Fruit fly (Drosophila melanogaster) whole organism, embryonic: ENCODE measurements around the gene CG13920.

Experiments used
- ATbp ChIP-seq: fragments of 200-800 bp; sonication (Bioruptor generic); optimal IDR thresholded peaks from 2 replicates; lab custom pipeline; 2017; ENCODE audit warnings: missing biosample characterization, mild to moderate bottlenecking, missing genetic modification characterization, missing genetic modification reagents
- BtbVII ChIP-seq: fragments of 200-800 bp; sonication (Bioruptor generic); optimal IDR thresholded peaks from 3 replicates; lab custom pipeline; 2017; ENCODE audit warnings: missing biosample characterization, mild to moderate bottlenecking, missing genetic modification characterization
- CG11560 ChIP-seq: fragments of 200-800 bp; sonication (Bioruptor generic); IDR thresholded peaks from 3 replicates; pipeline ENCODE4 v1.3.6; 2022; ENCODE audit warnings: missing biosample characterization, missing genetic modification characterization
- CG13424 ChIP-seq: fragments of 200-800 bp; sonication (Bioruptor generic); optimal IDR thresholded peaks from 2 replicates; lab custom pipeline; 2019; ENCODE audit warnings: missing biosample characterization, mild to moderate bottlenecking, missing genetic modification characterization, moderate library complexity
- CG14014 ChIP-seq: fragments of 200-800 bp; sonication (Bioruptor generic); IDR thresholded peaks from 2 replicates; pipeline ENCODE4 v1.3.6; 2022; ENCODE audit warnings: missing biosample characterization, missing genetic modification characterization
- CG15011 ChIP-seq: fragments of 200-800 bp; sonication (Bioruptor generic); optimal IDR thresholded peaks from 3 replicates; lab custom pipeline; 2018; ENCODE audit warnings: missing biosample characterization, mild to moderate bottlenecking, missing genetic modification characterization
- CG1647 ChIP-seq: fragments of 200-800 bp; sonication (Bioruptor generic); optimal IDR thresholded peaks from 3 replicates; lab custom pipeline; 2016; ENCODE audit warnings: missing biosample characterization, missing genetic modification characterization
- CG2199 ChIP-seq: fragments of 200-800 bp; sonication (Bioruptor generic); IDR thresholded peaks from 3 replicates; pipeline ENCODE4 v1.3.6; 2022; ENCODE audit warnings: missing biosample characterization, missing genetic modification characterization
- CG30431 ChIP-seq: fragments of 200-800 bp; sonication (Bioruptor generic); optimal IDR thresholded peaks from 2 replicates; lab custom pipeline; 2017; ENCODE audit warnings: missing biosample characterization, missing genetic modification characterization
- CG3065 ChIP-seq: fragments of 200-800 bp; sonication (Bioruptor generic); optimal IDR thresholded peaks from 2 replicates; lab custom pipeline; 2016; ENCODE audit warnings: missing biosample characterization, missing genetic modification characterization
- CG31388 ChIP-seq: fragments of 200-800 bp; sonication (Bioruptor generic); optimal IDR thresholded peaks from 2 replicates; lab custom pipeline; 2016; ENCODE audit warnings: missing biosample characterization, missing genetic modification characterization
- CG32772 ChIP-seq: fragments of 200-800 bp; sonication (Bioruptor generic); IDR thresholded peaks from 2 replicates; pipeline ENCODE4 v1.3.6; 2022; ENCODE audit warnings: missing biosample characterization, missing genetic modification characterization
- CG3838 ChIP-seq: fragments of 200-800 bp; sonication (Bioruptor generic); optimal IDR thresholded peaks from 3 replicates; lab custom pipeline; 2016; ENCODE audit warnings: missing biosample characterization, missing genetic modification characterization
- CG4730 ChIP-seq: fragments of 200-800 bp; sonication (Bioruptor generic); IDR thresholded peaks from 2 replicates; pipeline ENCODE4 v1.3.6; 2022; ENCODE audit warnings: missing biosample characterization, missing genetic modification characterization
- CG4820 ChIP-seq: fragments of 200-800 bp; sonication (Bioruptor generic); optimal IDR thresholded peaks from 3 replicates; lab custom pipeline; 2016; ENCODE audit warnings: missing biosample characterization, missing genetic modification characterization
- CG6813 ChIP-seq: fragments of 200-800 bp; sonication (Bioruptor generic); optimal IDR thresholded peaks from 2 replicates; lab custom pipeline; 2017; ENCODE audit warnings: missing biosample characterization, missing genetic modification characterization, mild to moderate bottlenecking, moderate library complexity, missing genetic modification reagents
- CG9437 ChIP-seq: fragments of 200-800 bp; sonication (Bioruptor generic); optimal IDR thresholded peaks from 2 replicates; lab custom pipeline; 2018; ENCODE audit warnings: missing biosample characterization, mild to moderate bottlenecking, missing genetic modification characterization
- CTCF ChIP-seq: fragments of 200-800 bp; sonication (Bioruptor generic); optimal IDR thresholded peaks from 2 replicates; lab custom pipeline; 2017; ENCODE audit warnings: missing biosample characterization, mild to moderate bottlenecking, missing genetic modification characterization, moderate library complexity
- CrebB ChIP-seq: fragments of 200-800 bp; sonication (Bioruptor generic); optimal IDR thresholded peaks from 3 replicates; lab custom pipeline; 2018; ENCODE audit warnings: missing biosample characterization, mild to moderate bottlenecking, missing genetic modification characterization
- Hey ChIP-seq: fragments of 200-800 bp; sonication (Bioruptor generic); optimal IDR thresholded peaks from 3 replicates; lab custom pipeline; 2018; ENCODE audit warnings: missing biosample characterization, mild to moderate bottlenecking, missing genetic modification characterization
- Myb ChIP-seq: fragments of 200-800 bp; sonication (Bioruptor generic); optimal IDR thresholded peaks from 2 replicates; lab custom pipeline; 2016; ENCODE audit warnings: missing biosample characterization, missing genetic modification characterization
- NC2α ChIP-seq: fragments of 200-800 bp; sonication (Bioruptor generic); optimal IDR thresholded peaks from 2 replicates; lab custom pipeline; 2016; ENCODE audit warnings: missing biosample characterization, missing genetic modification characterization
- Oaz ChIP-seq: fragments of 200-800 bp; sonication (Bioruptor generic); IDR thresholded peaks from 2 replicates; pipeline ENCODE4 v1.3.6; 2022; ENCODE audit warnings: missing biosample characterization, missing genetic modification characterization
- Ravus ChIP-seq: fragments of 200-800 bp; sonication (Bioruptor generic); IDR thresholded peaks from 2 replicates; pipeline ENCODE4 v1.3.6; 2022; ENCODE audit warnings: missing biosample characterization, missing genetic modification characterization
- Side ChIP-seq: fragments of 200-800 bp; sonication (Bioruptor generic); optimal IDR thresholded peaks from 2 replicates; lab custom pipeline; 2016; ENCODE audit warnings: missing biosample characterization, missing genetic modification characterization
- Sry-δ ChIP-seq: fragments of 200-800 bp; sonication (Bioruptor generic); optimal IDR thresholded peaks from 2 replicates; lab custom pipeline; 2016; ENCODE audit warnings: missing biosample characterization, missing genetic modification characterization
- Vsx1 ChIP-seq: fragments of 200-800 bp; sonication (Bioruptor generic); optimal IDR thresholded peaks from 2 replicates; lab custom pipeline; 2017; ENCODE audit warnings: missing biosample characterization, mild to moderate bottlenecking, missing genetic modification characterization, missing genetic modification reagents
- abd-A ChIP-seq: fragments of 200-800 bp; sonication (Bioruptor generic); optimal IDR thresholded peaks from 3 replicates; lab custom pipeline; 2019; ENCODE audit warnings: missing biosample characterization, mild to moderate bottlenecking, missing genetic modification characterization, moderate library complexity
- caup ChIP-seq: fragments of 200-800 bp; sonication (Bioruptor generic); optimal IDR thresholded peaks from 3 replicates; lab custom pipeline; 2017; ENCODE audit warnings: missing biosample characterization, mild to moderate bottlenecking, missing genetic modification characterization, moderate library complexity; ENCODE audit not compliant: severe bottlenecking
- chn ChIP-seq: fragments of 200-800 bp; sonication (Bioruptor generic); optimal IDR thresholded peaks from 2 replicates; lab custom pipeline; 2016; ENCODE audit warnings: missing biosample characterization, missing genetic modification characterization
- gcm2 ChIP-seq: fragments of 200-800 bp; sonication (Bioruptor generic); optimal IDR thresholded peaks from 2 replicates; lab custom pipeline; 2016; ENCODE audit warnings: missing biosample characterization, missing genetic modification characterization
- gem ChIP-seq: fragments of 200-800 bp; sonication (Bioruptor generic); optimal IDR thresholded peaks from 2 replicates; lab custom pipeline; 2019; ENCODE audit warnings: missing biosample characterization, mild to moderate bottlenecking, missing genetic modification characterization, moderate library complexity
- grn ChIP-seq: fragments of 200-800 bp; sonication (Bioruptor generic); optimal IDR thresholded peaks from 3 replicates; lab custom pipeline; 2017; ENCODE audit warnings: missing biosample characterization, missing genetic modification characterization
- gt ChIP-seq: fragments of 200-800 bp; sonication (Bioruptor generic); IDR thresholded peaks from 2 replicates; pipeline ENCODE4 v1.3.6; 2022; ENCODE audit warnings: missing biosample characterization, missing genetic modification characterization
- hkb ChIP-seq, 2 experiments: fragments of 200-800 bp in 1 of 2; fragments of >200 bp in 1 of 2; sonication (Bioruptor generic) in 1 of 2; IDR thresholded peaks in 1 of 2; optimal IDR thresholded peaks in 1 of 2; 2 replicates each; pipeline versions ENCODE4 v1.3.6 to Lab custom; 2017 to 2022; ENCODE audit warnings: missing biosample characterization in 1 of 2, missing genetic modification characterization in 1 of 2
- jigr1 ChIP-seq: fragments of 200-800 bp; sonication (Bioruptor generic); IDR thresholded peaks from 3 replicates; pipeline ENCODE4 v1.3.6; 2022; ENCODE audit warnings: missing biosample characterization, missing genetic modification characterization
- kay ChIP-seq: fragments of 200-800 bp; sonication (Bioruptor generic); optimal IDR thresholded peaks from 2 replicates; lab custom pipeline; 2016; ENCODE audit warnings: missing biosample characterization, missing genetic modification characterization
- lab ChIP-seq: fragments of 200-800 bp; sonication (Bioruptor generic); optimal IDR thresholded peaks from 3 replicates; lab custom pipeline; 2017; ENCODE audit warnings: missing biosample characterization, missing genetic modification characterization, mild to moderate bottlenecking, moderate library complexity, missing genetic modification reagents
- mam ChIP-seq: fragments of 200-800 bp; sonication (Bioruptor generic); optimal IDR thresholded peaks from 3 replicates; lab custom pipeline; 2016; ENCODE audit warnings: missing biosample characterization, missing genetic modification characterization
- phol ChIP-seq: fragments of 200-800 bp; sonication (Bioruptor generic); optimal IDR thresholded peaks from 3 replicates; lab custom pipeline; 2018; ENCODE audit warnings: missing biosample characterization, mild to moderate bottlenecking, missing genetic modification characterization, moderate library complexity
- psq ChIP-seq: fragments of 200-800 bp; sonication (Bioruptor generic); optimal IDR thresholded peaks from 2 replicates; lab custom pipeline; 2017; ENCODE audit warnings: missing biosample characterization, missing genetic modification characterization
- ranshi ChIP-seq: fragments of 200-800 bp; sonication (Bioruptor generic); IDR thresholded peaks from 2 replicates; pipeline ENCODE4 v1.3.6; 2022; ENCODE audit warnings: missing biosample characterization, missing genetic modification characterization
- scrt ChIP-seq: fragments of 200-800 bp; sonication (Bioruptor generic); optimal IDR thresholded peaks from 2 replicates; lab custom pipeline; 2018; ENCODE audit warnings: missing biosample characterization, mild to moderate bottlenecking, missing genetic modification characterization, moderate library complexity
- sqz ChIP-seq: fragments of 200-800 bp; sonication (Bioruptor generic); optimal IDR thresholded peaks from 3 replicates; lab custom pipeline; 2018; ENCODE audit warnings: missing biosample characterization, mild to moderate bottlenecking, missing genetic modification characterization
- tin ChIP-seq: fragments of 200-800 bp; sonication (Bioruptor generic); optimal IDR thresholded peaks from 3 replicates; lab custom pipeline; 2016; ENCODE audit warnings: missing biosample characterization, missing genetic modification characterization
- tll ChIP-seq, 2 experiments: fragments of 200-800 bp in 1 of 2; fragments of >200 bp in 1 of 2; sonication (Bioruptor generic) in 1 of 2; optimal IDR thresholded peaks; 2 replicates each; lab custom pipeline; 2017 to 2019; ENCODE audit warnings: missing biosample characterization in 2 of 2, missing genetic modification characterization in 2 of 2, mild to moderate bottlenecking in 1 of 2, moderate library complexity in 1 of 2
- ttk ChIP-seq: fragments of 200-800 bp; sonication (Bioruptor generic); IDR thresholded peaks from 2 replicates; pipeline ENCODE4 v2.1.2; 2022; ENCODE audit warnings: missing biosample characterization, missing genetic modification characterization
- tx ChIP-seq: fragments of 200-800 bp; sonication (Bioruptor generic); optimal IDR thresholded peaks from 2 replicates; lab custom pipeline; 2016; ENCODE audit warnings: missing biosample characterization, missing genetic modification characterization
- vfl ChIP-seq: fragments of 200-800 bp; sonication (Bioruptor generic); optimal IDR thresholded peaks from 2 replicates; lab custom pipeline; 2016; ENCODE audit warnings: missing biosample characterization, missing genetic modification characterization
- wek ChIP-seq: fragments of 200-800 bp; sonication (Bioruptor generic); optimal IDR thresholded peaks from 3 replicates; lab custom pipeline; 2018; ENCODE audit warnings: missing biosample characterization, mild to moderate bottlenecking, missing genetic modification characterization, moderate library complexity

CG13920 gene

dm6 chr3L:1644920-1645567 lies 3.7 kb upstream of the CG13920 start, which contains the start of the genes alphaCOP and CG13919 (continued):
- peak; percentile 92 for TF ChIP-seq BtbVII (GFP tag; lab: Kevin White, UChicago)
- TF ChIP-seq hkb (optimal IDR thresholded peaks at IDR 0.05; lab: Kevin White, UChicago): no peak
- TF ChIP-seq hkb (GFP tag; IDR thresholded peaks at IDR 0.05; lab: Robert Waterston, UW): peak; percentile 94
- TF ChIP-seq CG32772 (GFP tag; lab: Robert Waterston, UW): peak; percentile 96
- TF ChIP-seq CG15011: no peak
- peak; percentile 98 for TF ChIP-seq Oaz (GFP tag; lab: Robert Waterston, UW)
- peak; percentile 69; the same call in 1 of the 3 replicates for TF ChIP-seq CG2199 (GFP tag; lab: Robert Waterston, UW)
- no peak for TF ChIP-seq abd-A
- peak; percentile 96 for TF ChIP-seq ttk (GFP tag; lab: Robert Waterston, UW)
- TF ChIP-seq tx (GFP tag; lab: Kevin White, UChicago): peak; percentile 88
- TF ChIP-seq gcm2 (GFP tag; lab: Kevin White, UChicago): peak; percentile 90
- peak; percentile 96 for TF ChIP-seq chn (GFP tag; lab: Kevin White, UChicago)
- peak; percentile 93 for TF ChIP-seq phol (tag; lab: Kevin White, UChicago)
- peak; percentile 88 for TF ChIP-seq CG4820 (GFP tag; lab: Kevin White, UChicago)
- TF ChIP-seq sqz: no peak
- peak; percentile 94 for TF ChIP-seq caup (GFP tag; lab: Kevin White, UChicago)
- TF ChIP-seq ATbp: peak; percentile 93
- peak; percentile 95 for TF ChIP-seq lab (GFP tag; lab: Kevin White, UChicago)
- TF ChIP-seq Hey (tag; lab: Kevin White, UChicago): peak; percentile 74
- TF ChIP-seq CG3838 (GFP tag; lab: Kevin White, UChicago): peak; percentile 89
- peak; percentile 85 for TF ChIP-seq grn (GFP tag; lab: Kevin White, UChicago)
- peak; percentile 77 for TF ChIP-seq Ravus (GFP tag; lab: Robert Waterston, UW)
- peak; percentile 96 for TF ChIP-seq CG14014
- TF ChIP-seq CG3065 (GFP tag; lab: Kevin White, UChicago): peak; percentile 95
- peak; percentile 75 for TF ChIP-seq NC2α (GFP tag; lab: Kevin White, UChicago)
- peak; percentile 91 for TF ChIP-seq kay (GFP tag; lab: Kevin White, UChicago)
- TF ChIP-seq ranshi (GFP tag; lab: Robert Waterston, UW): peak; percentile 85; the same call in 1 of the 2 replicates
- TF ChIP-seq tll (GFP tag; optimal IDR thresholded peaks at IDR 0.05; lab: Kevin White, UChicago): peak in 1 of 2 experiments; percentile 62
- TF ChIP-seq CG11560: peak; percentile 87
- TF ChIP-seq wek: peak; percentile 70
- peak; percentile 67 for TF ChIP-seq Side
- peak; percentile 96 for TF ChIP-seq CG1647 (GFP tag; lab: Kevin White, UChicago)
- TF ChIP-seq vfl: peak; percentile 94
- peak; percentile 35 for TF ChIP-seq CTCF (GFP tag; lab: Kevin White, UChicago)
- TF ChIP-seq Sry-δ (GFP tag; lab: Kevin White, UChicago): peak; percentile 54
- TF ChIP-seq gem (tag; lab: Kevin White, UChicago): peak; percentile 98
- TF ChIP-seq CG31388 (GFP tag; lab: Kevin White, UChicago): peak; percentile 89
- TF ChIP-seq CG30431 (GFP tag; lab: Kevin White, UChicago): peak; percentile 93
- TF ChIP-seq Vsx1 (GFP tag; lab: Kevin White, UChicago): peak; percentile 87
- peak; percentile 66 for TF ChIP-seq Myb (GFP tag; lab: Kevin White, UChicago)
- peak; percentile 97 for TF ChIP-seq CG13424
- TF ChIP-seq CrebB: peak; percentile 95
- peak; percentile 75 for TF ChIP-seq CG6813 (GFP tag; lab: Kevin White, UChicago)
- TF ChIP-seq psq (GFP tag; lab: Kevin White, UChicago): peak; percentile 90
- peak; percentile 83 for TF ChIP-seq scrt
- peak; percentile 93 for TF ChIP-seq tin (GFP tag; lab: Kevin White, UChicago)
- peak; percentile 83 for TF ChIP-seq jigr1 (GFP tag; lab: Robert Waterston, UW)
- TF ChIP-seq gt: peak; percentile 85
- peak; percentile 95 for TF ChIP-seq mam (GFP tag; lab: Kevin White, UChicago)
- TF ChIP-seq CG9437: peak; percentile 94
- TF ChIP-seq CG4730 (GFP tag; lab: Robert Waterston, UW): peak; percentile 96
